Worm (Caenorhabditis elegans) whole organism, early embryonic: ENCODE results near the gene T22F3.12.

Experiments used
- ama-1 ChIP-seq: fragments of 150-350 bp; optimal IDR thresholded peaks from 2 replicates; lab custom pipeline; 2014
- ceh-36 ChIP-seq: sonication (generic microtip); optimal IDR thresholded peaks from 2 replicates; lab custom pipeline; 2016; ENCODE audit warnings: missing genetic modification characterization, inconsistent platforms, missing compliant biosample characterization
- hmbx-1 ChIP-seq: sonication (generic microtip); optimal IDR thresholded peaks from 2 replicates; lab custom pipeline; 2016; ENCODE audit warnings: mild to moderate bottlenecking, missing genetic modification characterization, missing compliant biosample characterization
- sea-1 ChIP-seq: fragments of 200-800 bp; sonication (Bioruptor generic); conservative IDR thresholded peaks from 2 replicates; pipeline ENCODE4 v1.3.6; 2022; ENCODE audit warnings: missing genetic modification characterization, missing compliant biosample characterization
- tra-4 ChIP-seq: sonication (generic microtip); optimal IDR thresholded peaks from 2 replicates; lab custom pipeline; 2017; ENCODE audit warnings: missing genetic modification characterization, missing compliant biosample characterization

- TF ChIP-seq ama-1 (no peak), ceh-36 (tag; lab: Kevin White, UChicago) (no peak), hmbx-1 (tag; lab: Kevin White, UChicago) (no peak), tra-4 (no peak), sea-1 (no peak)
Observed at ce11 chrV:3543344-3543743, 48.7 kb downstream of the T22F3.12 start, which contains the start of gene nhr-222.
